Worm (Caenorhabditis elegans) whole organism, midembryonic: ENCODE data around the gene let-19.

Experiments
- flt-1 ChIP-seq: fragments of 200-800 bp; sonication (Bioruptor generic); IDR thresholded peaks from 2 replicates; pipeline ENCODE4 v1.3.6; 2022; ENCODE audit warnings: missing genetic modification characterization, missing compliant biosample characterization
- tab-1 ChIP-seq: fragments of 200-800 bp; sonication (Bioruptor generic); IDR thresholded peaks from 2 replicates; pipeline ENCODE4 v1.3.6; 2022; ENCODE audit warnings: missing genetic modification characterization, missing compliant biosample characterization

- TF ChIP-seq flt-1 (GFP tag; lab: Robert Waterston, UW): no peak
- TF ChIP-seq tab-1 (GFP tag; lab: Robert Waterston, UW): no peak
These were observed 37.7 kb downstream of the let-19 start, which contains the start of gene F07H5.10 for ce11 chrII:8808482-8808881.
